Worm (Caenorhabditis elegans) whole organism, L4 larva: ENCODE results near the gene C25G4.7.

Source experiments
- D1046.2 ChIP-seq: fragments of 200-800 bp; sonication (Bioruptor generic); IDR thresholded peaks from 2 replicates; pipeline ENCODE4 v1.3.6; 2022; ENCODE audit warnings: missing genetic modification characterization, missing compliant biosample characterization
- F44E2.7 ChIP-seq: fragments of 200-800 bp; sonication (Bioruptor generic); IDR thresholded peaks from 2 replicates; pipeline ENCODE4 v2.1.2; 2022; ENCODE audit warnings: missing genetic modification characterization, missing compliant biosample characterization
- F49E8.2 ChIP-seq: sonication (generic microtip); optimal IDR thresholded peaks from 2 replicates; lab custom pipeline; 2016; ENCODE audit warnings: missing compliant biosample characterization, mild to moderate bottlenecking, missing genetic modification characterization, borderline replicate concordance
- T20F7.1 ChIP-seq: fragments of 200-800 bp; sonication (Bioruptor generic); optimal IDR thresholded peaks from 2 replicates; lab custom pipeline; 2018; ENCODE audit warnings: mild to moderate bottlenecking, missing genetic modification characterization, missing compliant biosample characterization
- T26A8.4 ChIP-seq: fragments of 200-800 bp; sonication (Bioruptor generic); IDR thresholded peaks from 2 replicates; pipeline ENCODE4 v1.3.6; 2022; ENCODE audit warnings: missing genetic modification characterization, missing compliant biosample characterization
- Y105C5A.15 ChIP-seq: fragments of 200-800 bp; sonication (Bioruptor generic); IDR thresholded peaks from 2 replicates; pipeline ENCODE4 v1.3.6; 2022; ENCODE audit warnings: missing genetic modification characterization, missing compliant biosample characterization
- Y48G9A.11 ChIP-seq: fragments of 200-800 bp; sonication (Bioruptor generic); IDR thresholded peaks from 2 replicates; pipeline ENCODE4 v1.3.6; 2022; ENCODE audit warnings: missing genetic modification reagents, missing genetic modification characterization, missing compliant biosample characterization
- ZK546.5 ChIP-seq, 2 experiments: sonication (generic microtip); optimal IDR thresholded peaks; 2 replicates each; lab custom pipeline; 2017; ENCODE audit warnings: missing biosample characterization in 2 of 2, missing genetic modification characterization in 2 of 2
- aha-1 ChIP-seq: fragments of 150-350 bp; peaks from one replicate; lab custom pipeline; 2014; ENCODE audit warnings: missing biosample characterization, missing genetic modification characterization
- aly-2 ChIP-seq: sonication (generic microtip); optimal IDR thresholded peaks from 2 replicates; lab custom pipeline; 2018; ENCODE audit warnings: missing biosample characterization, missing genetic modification characterization
- ceh-44 ChIP-seq: fragments of 200-800 bp; sonication (Bioruptor generic); IDR thresholded peaks from 2 replicates; pipeline ENCODE4 v1.3.6; 2022; ENCODE audit warnings: missing genetic modification reagents, missing genetic modification characterization, missing compliant biosample characterization
- daf-16 ChIP-seq, 3 experiments: sonication (generic microtip); optimal IDR thresholded peaks; 2 replicates each; lab custom pipeline; 2016 to 2017; ENCODE audit warnings: missing genetic modification characterization in 3 of 3, missing genetic modification reagents in 3 of 3, mild to moderate bottlenecking in 2 of 3, missing compliant biosample characterization in 2 of 3, missing biosample characterization in 1 of 3, moderate library complexity in 1 of 3
- dmd-6 ChIP-seq: fragments of 200-800 bp; sonication (Bioruptor generic); IDR thresholded peaks from 2 replicates; pipeline ENCODE4 v1.3.6; 2022; ENCODE audit warnings: missing genetic modification reagents, missing genetic modification characterization, missing compliant biosample characterization
- dpl-1 ChIP-seq: fragments of 150-350 bp; optimal IDR thresholded peaks from 2 replicates; lab custom pipeline; 2014; ENCODE audit warnings: missing biosample characterization, missing genetic modification reagents, missing genetic modification characterization
- egl-43 ChIP-seq: fragments of 200-800 bp; sonication (Bioruptor generic); IDR thresholded peaks from 2 replicates; pipeline ENCODE4 v1.3.6; 2022; ENCODE audit warnings: missing genetic modification reagents, missing genetic modification characterization, missing compliant biosample characterization
- fkh-10 ChIP-seq: fragments of 150-350 bp; optimal IDR thresholded peaks from 2 replicates; lab custom pipeline; 2014; ENCODE audit warnings: missing biosample characterization, missing genetic modification reagents, missing genetic modification characterization
- fos-1 ChIP-seq: fragments of 150-350 bp; optimal IDR thresholded peaks from 2 replicates; lab custom pipeline; 2014; ENCODE audit warnings: missing biosample characterization, missing genetic modification characterization
- hlh-30 ChIP-seq: sonication (generic microtip); optimal IDR thresholded peaks from 2 replicates; lab custom pipeline; 2017; ENCODE audit warnings: antibody characterized with exemption, mild to moderate bottlenecking, missing genetic modification characterization, missing compliant biosample characterization; ENCODE audit not compliant: insufficient read depth
- madf-9 ChIP-seq: fragments of 200-800 bp; sonication (Bioruptor generic); conservative IDR thresholded peaks from 2 replicates; pipeline ENCODE4 v1.3.6; 2022; ENCODE audit warnings: missing genetic modification reagents, missing genetic modification characterization, missing compliant biosample characterization
- mes-2 ChIP-seq: sonication (generic microtip); optimal IDR thresholded peaks from 2 replicates; lab custom pipeline; 2016; ENCODE audit warnings: missing genotype, mild to moderate bottlenecking, missing genetic modification characterization, missing compliant biosample characterization; ENCODE audit not compliant: poor library complexity, severe bottlenecking
- nhr-11 ChIP-seq: fragments of 150-350 bp; optimal IDR thresholded peaks from 2 replicates; lab custom pipeline; 2014; ENCODE audit warnings: missing biosample characterization, missing genetic modification characterization
- nhr-28 ChIP-seq: fragments of 150-350 bp; optimal IDR thresholded peaks from 2 replicates; lab custom pipeline; 2014; ENCODE audit warnings: missing biosample characterization, missing genetic modification characterization
- nhr-41 ChIP-seq: fragments of 200-800 bp; sonication (Bioruptor generic); IDR thresholded peaks from 2 replicates; pipeline ENCODE4 v1.3.6; 2022; ENCODE audit warnings: missing genetic modification reagents, missing genetic modification characterization, missing compliant biosample characterization
- nhr-48 ChIP-seq: sonication (generic microtip); optimal IDR thresholded peaks from 2 replicates; lab custom pipeline; 2016; ENCODE audit warnings: mild to moderate bottlenecking, missing genetic modification characterization, missing compliant biosample characterization
- nhr-77 ChIP-seq: fragments of 150-350 bp; optimal IDR thresholded peaks from 2 replicates; lab custom pipeline; 2014; ENCODE audit warnings: missing biosample characterization, missing genetic modification characterization
- pha-4 ChIP-seq, 2 experiments: fragments of 150-350 bp in 1 of 2; fragments of 200-800 bp in 1 of 2; sonication (Bioruptor generic) in 1 of 2; IDR thresholded peaks in 1 of 2; optimal IDR thresholded peaks in 1 of 2; 2 replicates each; pipeline versions ENCODE4 v1.3.6 to Lab custom; 2014 to 2022; ENCODE audit warnings: missing genetic modification characterization in 2 of 2, missing genetic modification reagents in 2 of 2, missing biosample characterization in 1 of 2, missing compliant biosample characterization in 1 of 2
- saeg-2 ChIP-seq: fragments of 200-800 bp; sonication (Bioruptor generic); IDR thresholded peaks from 2 replicates; pipeline ENCODE4 v1.3.6; 2022; ENCODE audit warnings: missing genetic modification reagents, missing genetic modification characterization, missing compliant biosample characterization
- sdz-12 ChIP-seq: fragments of 200-800 bp; sonication (Bioruptor generic); optimal IDR thresholded peaks from 2 replicates; lab custom pipeline; 2018; ENCODE audit warnings: mild to moderate bottlenecking, missing genetic modification characterization, missing compliant biosample characterization
- tag-97 ChIP-seq: fragments of 200-800 bp; sonication (Bioruptor generic); IDR thresholded peaks from 2 replicates; pipeline ENCODE4 v1.3.6; 2022; ENCODE audit warnings: missing genetic modification characterization, missing compliant biosample characterization
- unc-39 ChIP-seq: sonication (generic microtip); optimal IDR thresholded peaks from 2 replicates; lab custom pipeline; 2017; ENCODE audit warnings: missing biosample characterization, missing genetic modification characterization
- unc-62 ChIP-seq, 3 experiments: fragments of 150-350 bp in 1 of 3; sonication (generic microtip); optimal IDR thresholded peaks in 2 of 3; peaks in 1 of 3; 1 replicate in 1 of 3; 2 replicates in 2 of 3; lab custom pipeline; 2014 to 2017; ENCODE audit warnings: missing biosample characterization in 3 of 3, missing genetic modification characterization in 3 of 3, missing genetic modification reagents in 3 of 3, missing genotype in 1 of 3
- zag-1 ChIP-seq: fragments of 150-350 bp; optimal IDR thresholded peaks from 2 replicates; lab custom pipeline; 2014; ENCODE audit warnings: missing biosample characterization, missing genetic modification characterization
- zfp-2 ChIP-seq: sonication (generic microtip); optimal IDR thresholded peaks from 2 replicates; lab custom pipeline; 2016; ENCODE audit warnings: mild to moderate bottlenecking, missing genetic modification characterization, missing compliant biosample characterization
- ztf-7 ChIP-seq: fragments of 150-350 bp; optimal IDR thresholded peaks from 2 replicates; lab custom pipeline; 2014; ENCODE audit warnings: missing biosample characterization, missing genetic modification characterization

Gene C25G4.7

DNA sequence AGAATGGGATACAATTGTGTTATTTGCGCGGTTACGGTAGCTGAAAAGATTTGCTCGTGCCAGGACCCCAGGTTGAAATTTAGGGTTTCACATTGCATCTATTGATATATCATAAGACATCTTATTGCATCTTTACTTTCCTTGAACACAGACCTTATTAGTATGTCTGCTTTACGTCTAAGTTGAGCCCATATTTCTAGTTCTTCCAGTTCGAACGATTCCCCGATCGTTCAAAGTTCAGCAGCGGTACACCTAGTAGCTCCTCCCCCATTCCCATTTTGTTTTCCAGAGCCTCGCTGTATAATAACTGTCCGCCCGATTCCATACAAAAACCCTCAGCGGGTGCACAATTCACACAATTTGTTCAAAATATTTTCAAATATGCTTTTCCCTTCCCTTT lies 15.0 kb upstream of the C25G4.7 start, which contains the start of gene C25G4.17:
Gene C25G4.17 (plus strand): TSS at position 301 of the 400 bp plus-strand sequence.
- TF ChIP-seq ZK546.5 (tag; optimal IDR thresholded peaks at IDR 0.05; lab: Kevin White, UChicago) (no peak), mes-2 (tag; lab: Kevin White, UChicago) (no peak), aly-2 (tag; lab: Kevin White, UChicago) (no peak), F44E2.7 (GFP tag; lab: Robert Waterston, UW) (no peak), saeg-2 (GFP tag; lab: Robert Waterston, UW) (no peak), pha-4 (GFP tag; IDR thresholded peaks at IDR 0.05; lab: Robert Waterston, UW) (no peak), pha-4 (tag; optimal IDR thresholded peaks at IDR 0.05; lab: Kevin White, UChicago) (no peak), nhr-28 (no peak), egl-43 (GFP tag; lab: Robert Waterston, UW) (no peak), madf-9 (GFP tag; lab: Robert Waterston, UW) (no peak), fkh-10 (GFP tag; lab: Kevin White, UChicago) (no peak), daf-16 (GFP tag; optimal IDR thresholded peaks at IDR 0.05; lab: Kevin White, UChicago) (no peak), daf-16 (tag; optimal IDR thresholded peaks at IDR 0.05; lab: Kevin White, UChicago) (no peak), unc-62 (GFP tag; optimal IDR thresholded peaks at IDR 0.05 in 1 of 2; lab: Kevin White, UChicago) (no peak), unc-62 (tag; optimal IDR thresholded peaks at IDR 0.05; lab: Kevin White, UChicago) (no peak), zag-1 (tag; lab: Kevin White, UChicago) (no peak), ztf-7 (tag; lab: Kevin White, UChicago) (no peak), ceh-44 (GFP tag; lab: Robert Waterston, UW) (no peak), zfp-2 (no peak), nhr-41 (GFP tag; lab: Robert Waterston, UW) (no peak), sdz-12 (GFP tag; lab: Kevin White, UChicago) (no peak)
- TF ChIP-seq, all 104 proteins: peak for 0

DNA sequence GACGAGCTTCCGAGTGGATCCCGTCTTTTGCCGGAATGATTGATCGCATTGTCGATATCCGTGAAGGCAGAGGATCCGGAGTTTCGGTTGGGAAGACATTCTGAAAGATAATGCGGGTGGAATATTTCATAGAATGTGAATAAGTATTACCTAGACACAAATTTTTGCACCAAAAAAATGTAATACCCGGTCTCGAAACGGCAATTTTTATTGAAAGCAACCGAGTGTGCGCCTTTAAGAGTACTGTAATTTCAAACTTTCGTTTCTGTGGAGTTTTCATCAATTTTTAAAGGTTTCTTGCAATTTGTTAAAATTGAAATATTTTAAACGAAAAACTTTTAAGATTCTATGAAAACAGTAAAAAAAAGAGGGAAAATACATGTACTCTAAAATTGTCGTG lies 12.8 kb upstream of the C25G4.7 start, which contains the start of gene C25G4.2:
Gene C25G4.2 (minus strand): TSS at position 100 of the 400 bp plus-strand sequence.
- TF ChIP-seq nhr-48 (no peak), aha-1 (peak; percentile 96)

DNA sequence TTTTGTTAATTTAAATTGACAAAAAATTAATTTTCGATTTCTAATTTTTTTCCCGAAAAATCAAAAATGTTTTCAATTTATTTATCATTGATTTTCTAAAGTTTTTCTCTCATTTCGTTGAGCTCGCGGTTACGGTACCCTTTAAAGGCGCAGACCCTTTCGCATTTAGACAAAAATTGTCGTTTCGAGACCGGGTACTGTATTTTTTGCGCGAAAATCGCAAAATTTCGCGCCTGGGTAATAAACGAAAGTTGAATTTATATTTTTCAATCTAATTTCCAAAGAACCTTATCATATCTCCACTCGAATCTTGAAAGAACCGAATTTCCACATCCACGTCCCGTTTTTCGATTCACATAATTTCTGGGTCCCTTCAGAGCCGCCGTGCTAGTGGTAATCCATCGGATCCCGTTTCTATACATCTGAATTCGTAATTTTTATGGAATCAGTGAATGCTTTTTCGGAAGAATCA lies 11.2 kb upstream of the C25G4.7 start, which contains the start of gene C25G4.3:
Gene C25G4.3 (minus strand): TSS at position 422 of the 472 bp plus-strand sequence.
- TF ChIP-seq tag-97 (GFP tag; lab: Robert Waterston, UW) (no peak), nhr-77 (tag; lab: Kevin White, UChicago) (no peak), nhr-41 (GFP tag; lab: Robert Waterston, UW) (no peak), nhr-11 (no peak), D1046.2 (no peak), unc-39 (no peak), hlh-30 (no peak), T26A8.4 (GFP tag; lab: Robert Waterston, UW) (no peak), ceh-44 (GFP tag; lab: Robert Waterston, UW) (no peak)

DNA sequence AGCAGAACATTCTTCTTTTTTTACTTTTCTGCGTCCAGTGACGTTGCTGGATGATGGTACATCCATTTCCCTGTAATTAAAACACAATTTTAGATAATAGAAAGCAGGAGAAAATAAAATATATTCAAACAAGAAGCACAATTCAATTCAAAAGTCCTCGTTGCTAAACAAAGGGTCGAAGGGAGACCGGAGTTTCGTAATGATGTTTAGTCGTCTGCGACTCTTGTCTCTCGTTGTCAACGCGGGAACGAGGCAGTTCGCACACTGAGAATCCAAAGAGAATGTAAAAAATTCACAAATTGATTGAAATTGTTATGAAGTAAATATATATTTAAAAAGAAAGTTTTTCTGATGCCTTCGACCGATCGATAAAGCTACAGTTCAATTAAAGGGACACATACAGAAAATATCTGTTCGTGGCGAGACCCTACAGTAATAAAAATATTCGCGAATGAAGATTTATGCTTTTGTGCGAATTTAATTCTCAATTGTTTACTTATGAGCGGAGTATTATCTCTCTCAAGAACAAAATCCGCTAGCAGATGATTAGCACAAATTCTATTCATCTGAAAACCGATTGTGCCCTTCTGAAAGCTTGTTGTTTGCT lies 5.4 kb upstream of the C25G4.7 start, which contains the start of gene dpy-26:
Gene dpy-26 (minus strand): TSS at position 111 of the 607 bp plus-strand sequence.
- TF ChIP-seq dpl-1 (GFP tag; lab: Kevin White, UChicago), result peak; percentile 45
- no peak for TF ChIP-seq aly-2 (tag; lab: Kevin White, UChicago)
- peak; percentile 95 for TF ChIP-seq T20F7.1 (GFP tag; lab: Kevin White, UChicago)
- TF ChIP-seq Y48G9A.11, result no peak
- TF ChIP-seq ceh-44 (GFP tag; lab: Robert Waterston, UW), result no peak
- TF ChIP-seq Y105C5A.15 (GFP tag; lab: Robert Waterston, UW), result no peak
- TF ChIP-seq mes-2 (tag; lab: Kevin White, UChicago), result peak; percentile 60
- TF ChIP-seq fos-1 (tag; lab: Kevin White, UChicago), result no peak
- peak; percentile 3 for TF ChIP-seq fkh-10 (GFP tag; lab: Kevin White, UChicago)
- no peak for TF ChIP-seq dmd-6 (GFP tag; lab: Robert Waterston, UW)
- peak; percentile 20 for TF ChIP-seq F49E8.2 (tag; lab: Kevin White, UChicago)
